Worm (Caenorhabditis elegans) whole organism, L4 larva: ENCODE measurements around the gene Y97E10AR.4.

Experiments used
- D1046.2 ChIP-seq: fragments of 200-800 bp; sonication (Bioruptor generic); IDR thresholded peaks from 2 replicates; pipeline ENCODE4 v1.3.6; 2022; ENCODE audit warnings: missing genetic modification characterization, missing compliant biosample characterization
- F10B5.3 ChIP-seq: sonication (generic microtip); optimal IDR thresholded peaks from 2 replicates; lab custom pipeline; 2016; ENCODE audit warnings: mild to moderate bottlenecking, missing genetic modification characterization, missing compliant biosample characterization
- F26F4.8 ChIP-seq: fragments of 200-800 bp; sonication (Bioruptor generic); conservative IDR thresholded peaks from 2 replicates; pipeline ENCODE4 v1.3.6; 2022; ENCODE audit warnings: missing genetic modification characterization, missing compliant biosample characterization
- F49E8.2 ChIP-seq: sonication (generic microtip); optimal IDR thresholded peaks from 2 replicates; lab custom pipeline; 2016; ENCODE audit warnings: missing compliant biosample characterization, mild to moderate bottlenecking, missing genetic modification characterization, borderline replicate concordance
- T20F7.1 ChIP-seq: fragments of 200-800 bp; sonication (Bioruptor generic); optimal IDR thresholded peaks from 2 replicates; lab custom pipeline; 2018; ENCODE audit warnings: mild to moderate bottlenecking, missing genetic modification characterization, missing compliant biosample characterization
- Y105C5A.15 ChIP-seq: fragments of 200-800 bp; sonication (Bioruptor generic); IDR thresholded peaks from 2 replicates; pipeline ENCODE4 v1.3.6; 2022; ENCODE audit warnings: missing genetic modification characterization, missing compliant biosample characterization
- Y48G9A.11 ChIP-seq: fragments of 200-800 bp; sonication (Bioruptor generic); IDR thresholded peaks from 2 replicates; pipeline ENCODE4 v1.3.6; 2022; ENCODE audit warnings: missing genetic modification reagents, missing genetic modification characterization, missing compliant biosample characterization
- Y5F2A.4 ChIP-seq: fragments of 200-800 bp; sonication (Bioruptor generic); optimal IDR thresholded peaks from 2 replicates; lab custom pipeline; 2018; ENCODE audit warnings: mild to moderate bottlenecking, missing genetic modification characterization, missing compliant biosample characterization
- ZK546.5 ChIP-seq, 2 experiments: sonication (generic microtip); optimal IDR thresholded peaks; 2 replicates each; lab custom pipeline; 2017; ENCODE audit warnings: missing biosample characterization in 2 of 2, missing genetic modification characterization in 2 of 2
- ama-1 ChIP-seq: fragments of 150-350 bp; optimal IDR thresholded peaks from 2 replicates; lab custom pipeline; 2014; ENCODE audit warnings: inconsistent platforms, mixed read lengths
- attf-4 ChIP-seq: sonication (generic microtip); optimal IDR thresholded peaks from 3 replicates; lab custom pipeline; 2017; ENCODE audit warnings: missing biosample characterization, missing genetic modification characterization
- ceh-20 ChIP-seq: fragments of 200-800 bp; sonication (Bioruptor generic); IDR thresholded peaks from 2 replicates; pipeline ENCODE4 v1.3.6; 2022; ENCODE audit warnings: missing genetic modification reagents, missing genetic modification characterization, missing compliant biosample characterization
- daf-12 ChIP-seq: fragments of 150-350 bp; optimal IDR thresholded peaks from 2 replicates; lab custom pipeline; 2014; ENCODE audit warnings: missing biosample characterization, missing genetic modification reagents, missing genetic modification characterization
- daf-8 ChIP-seq: fragments of 200-800 bp; sonication (Bioruptor generic); IDR thresholded peaks from 2 replicates; pipeline ENCODE4 v1.3.6; 2022; ENCODE audit warnings: missing genetic modification characterization, missing compliant biosample characterization
- dmd-9 ChIP-seq: fragments of 200-800 bp; sonication (Bioruptor generic); IDR thresholded peaks from 2 replicates; pipeline ENCODE4 v1.3.6; 2022; ENCODE audit warnings: missing genetic modification reagents, missing genetic modification characterization, missing compliant biosample characterization
- duxl-1 ChIP-seq: sonication (generic microtip); optimal IDR thresholded peaks from 2 replicates; lab custom pipeline; 2016; ENCODE audit warnings: mild to moderate bottlenecking, missing genetic modification characterization, moderate library complexity, missing compliant biosample characterization; ENCODE audit not compliant: poor library complexity
- egl-43 ChIP-seq: fragments of 200-800 bp; sonication (Bioruptor generic); IDR thresholded peaks from 2 replicates; pipeline ENCODE4 v1.3.6; 2022; ENCODE audit warnings: missing genetic modification reagents, missing genetic modification characterization, missing compliant biosample characterization
- gei-8 ChIP-seq: fragments of 200-800 bp; sonication (Bioruptor generic); optimal IDR thresholded peaks from 2 replicates; lab custom pipeline; 2018; ENCODE audit warnings: mild to moderate bottlenecking, missing genetic modification characterization, missing compliant biosample characterization
- hif-1 ChIP-seq, 2 experiments: sonication (generic microtip); optimal IDR thresholded peaks; 2 replicates each; lab custom pipeline; 2016 to 2017; ENCODE audit warnings: missing compliant biosample characterization in 2 of 2, missing genetic modification characterization in 2 of 2, missing genetic modification reagents in 2 of 2, missing genotype in 2 of 2, mild to moderate bottlenecking in 1 of 2
- hmg-1.1 ChIP-seq: fragments of 200-800 bp; sonication (Bioruptor generic); IDR thresholded peaks from 2 replicates; pipeline ENCODE4 v1.3.6; 2022; ENCODE audit warnings: missing genetic modification reagents, missing genetic modification characterization, missing compliant biosample characterization
- jun-1 ChIP-seq: fragments of 150-350 bp; optimal IDR thresholded peaks from 2 replicates; lab custom pipeline; 2014; ENCODE audit warnings: missing biosample characterization, missing genetic modification reagents, missing genetic modification characterization
- lin-15B ChIP-seq: fragments of 150-350 bp; sonication (generic microtip); optimal IDR thresholded peaks from 3 replicates; lab custom pipeline; 2014; ENCODE audit warnings: missing biosample characterization, missing genetic modification characterization
- lin-29 ChIP-seq: fragments of 200-800 bp; sonication (Bioruptor generic); IDR thresholded peaks from 2 replicates; pipeline ENCODE4 v1.3.6; 2022; ENCODE audit warnings: missing genetic modification reagents, missing genetic modification characterization, missing compliant biosample characterization
- lsy-2 ChIP-seq, 2 experiments: fragments of 150-350 bp in 1 of 2; sonication (generic microtip) in 1 of 2; optimal IDR thresholded peaks; 2 replicates each; lab custom pipeline; 2014 to 2017; ENCODE audit warnings: missing biosample characterization in 2 of 2, missing genetic modification characterization in 2 of 2
- madf-5 ChIP-seq, 2 experiments: fragments of 200-800 bp; sonication (Bioruptor generic); IDR thresholded peaks; 2 replicates each; pipeline ENCODE4 v1.3.6; 2022; ENCODE audit warnings: missing compliant biosample characterization in 2 of 2, missing genetic modification characterization in 2 of 2
- mxl-3 ChIP-seq: fragments of 200-800 bp; sonication (Bioruptor generic); optimal IDR thresholded peaks from 2 replicates; lab custom pipeline; 2018; ENCODE audit warnings: mild to moderate bottlenecking, missing genetic modification characterization, missing compliant biosample characterization
- nhr-25 ChIP-seq: sonication (generic microtip); optimal IDR thresholded peaks from 2 replicates; lab custom pipeline; 2017; ENCODE audit warnings: missing genetic modification characterization, mild to moderate bottlenecking, missing compliant biosample characterization, antibody characterized with exemption, moderate library complexity, borderline replicate concordance; ENCODE audit not compliant: insufficient read depth
- nhr-6 ChIP-seq: fragments of 150-350 bp; optimal IDR thresholded peaks from 2 replicates; lab custom pipeline; 2014; ENCODE audit warnings: missing biosample characterization, missing genetic modification characterization
- nhr-76 ChIP-seq: fragments of 150-350 bp; optimal IDR thresholded peaks from 2 replicates; lab custom pipeline; 2014; ENCODE audit warnings: missing biosample characterization, missing genetic modification characterization
- pha-4 ChIP-seq, 2 experiments: fragments of 150-350 bp in 1 of 2; fragments of 200-800 bp in 1 of 2; sonication (Bioruptor generic) in 1 of 2; IDR thresholded peaks in 1 of 2; optimal IDR thresholded peaks in 1 of 2; 2 replicates each; pipeline versions ENCODE4 v1.3.6 to Lab custom; 2014 to 2022; ENCODE audit warnings: missing genetic modification characterization in 2 of 2, missing genetic modification reagents in 2 of 2, missing biosample characterization in 1 of 2, missing compliant biosample characterization in 1 of 2
- rbr-2 ChIP-seq: sonication (generic microtip); optimal IDR thresholded peaks from 2 replicates; lab custom pipeline; 2016; ENCODE audit warnings: missing genotype, missing genetic modification characterization, missing compliant biosample characterization
- skn-1 ChIP-seq: fragments of 150-350 bp; optimal IDR thresholded peaks from 2 replicates; lab custom pipeline; 2014; ENCODE audit warnings: missing biosample characterization, missing genetic modification characterization
- snpc-1.2 ChIP-seq: fragments of 200-800 bp; sonication (Bioruptor generic); IDR thresholded peaks from 2 replicates; pipeline ENCODE4 v1.3.6; 2022; ENCODE audit warnings: missing genetic modification reagents, missing genetic modification characterization, missing compliant biosample characterization
- tag-97 ChIP-seq: fragments of 200-800 bp; sonication (Bioruptor generic); IDR thresholded peaks from 2 replicates; pipeline ENCODE4 v1.3.6; 2022; ENCODE audit warnings: missing genetic modification characterization, missing compliant biosample characterization
- unc-39 ChIP-seq: sonication (generic microtip); optimal IDR thresholded peaks from 2 replicates; lab custom pipeline; 2017; ENCODE audit warnings: missing biosample characterization, missing genetic modification characterization
- zag-1 ChIP-seq: fragments of 150-350 bp; optimal IDR thresholded peaks from 2 replicates; lab custom pipeline; 2014; ENCODE audit warnings: missing biosample characterization, missing genetic modification characterization
- zfp-2 ChIP-seq: sonication (generic microtip); optimal IDR thresholded peaks from 2 replicates; lab custom pipeline; 2016; ENCODE audit warnings: mild to moderate bottlenecking, missing genetic modification characterization, missing compliant biosample characterization
- zfp-3 ChIP-seq: fragments of 200-800 bp; sonication (Bioruptor generic); conservative IDR thresholded peaks from 2 replicates; pipeline ENCODE4 v1.3.6; 2022; ENCODE audit warnings: missing genetic modification reagents, missing genetic modification characterization, missing compliant biosample characterization

The Y97E10AR.4 gene

DNA sequence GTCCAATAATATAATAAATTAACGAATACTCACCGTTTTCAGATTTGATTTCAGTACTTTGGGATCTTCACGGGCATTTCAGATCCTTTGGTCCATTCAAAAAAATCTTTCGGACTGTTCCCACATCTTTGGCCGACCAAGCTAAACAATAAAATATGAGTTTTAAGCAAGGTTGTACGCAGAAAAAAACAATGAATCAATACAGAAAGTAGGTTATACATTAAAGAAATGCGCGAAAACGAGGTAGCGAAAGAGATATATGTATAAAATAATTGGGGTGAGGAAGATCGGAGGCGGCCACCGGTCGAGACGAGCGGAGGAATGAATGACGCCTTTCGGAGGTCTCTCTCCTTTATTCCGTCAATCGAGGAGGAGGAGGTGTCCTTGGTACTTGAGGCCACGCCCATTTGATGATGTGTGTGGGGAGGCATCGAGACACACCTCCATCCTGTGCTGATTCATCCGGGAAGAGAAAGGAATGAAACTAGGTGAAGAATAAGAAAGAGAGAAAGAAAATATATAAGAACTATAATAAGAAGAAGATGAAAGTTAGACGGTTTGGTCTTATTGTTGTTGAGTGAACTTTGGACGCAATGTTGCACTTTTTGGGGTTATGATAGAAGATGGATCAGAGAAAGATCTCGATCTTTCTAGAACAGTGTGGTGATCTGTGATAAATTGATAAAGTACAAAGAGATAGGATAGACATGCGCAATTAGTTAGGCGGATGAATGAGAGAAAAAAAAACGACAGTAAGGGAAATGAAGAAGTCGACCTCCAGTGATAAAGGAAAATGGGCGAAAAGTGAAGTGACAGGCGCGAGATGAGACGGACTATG, 30.4 kb upstream of the Y97E10AR.4 start (continued):
- TF ChIP-seq daf-12 (tag; lab: Kevin White, UChicago) (no peak), T20F7.1 (GFP tag; lab: Kevin White, UChicago) (no peak), skn-1 (tag; lab: Kevin White, UChicago) (no peak), mxl-3 (GFP tag; lab: Kevin White, UChicago) (peak; percentile 17), zfp-3 (GFP tag; lab: Robert Waterston, UW) (no peak), ZK546.5 (tag; optimal IDR thresholded peaks at IDR 0.05; lab: Kevin White, UChicago) (no peak), D1046.2 (GFP tag; lab: Robert Waterston, UW) (no peak), F10B5.3 (no peak), ceh-20 (GFP tag; lab: Robert Waterston, UW) (no peak), Y5F2A.4 (no peak), jun-1 (tag; lab: Kevin White, UChicago) (peak; percentile 8), attf-4 (no peak), Y48G9A.11 (GFP tag; lab: Robert Waterston, UW) (no peak), nhr-25 (tag; lab: Kevin White, UChicago) (no peak), nhr-6 (tag; lab: Kevin White, UChicago) (no peak), unc-39 (tag; lab: Kevin White, UChicago) (no peak), lin-29 (GFP tag; lab: Robert Waterston, UW) (no peak), tag-97 (GFP tag; lab: Robert Waterston, UW) (no peak), zag-1 (no peak), zfp-2 (tag; lab: Kevin White, UChicago) (no peak), F49E8.2 (tag; lab: Kevin White, UChicago) (no peak), lin-15B (tag; lab: Kevin White, UChicago) (no peak), hif-1 (tag; optimal IDR thresholded peaks at IDR 0.05; lab: Kevin White, UChicago) (no peak), pha-4 (GFP tag; IDR thresholded peaks at IDR 0.05; lab: Robert Waterston, UW) (no peak), pha-4 (tag; optimal IDR thresholded peaks at IDR 0.05; lab: Kevin White, UChicago) (no peak), F26F4.8 (GFP tag; lab: Robert Waterston, UW) (no peak), nhr-76 (tag; lab: Kevin White, UChicago) (no peak), hmg-1.1 (GFP tag; lab: Robert Waterston, UW) (no peak), daf-8 (GFP tag; lab: Robert Waterston, UW) (no peak), lsy-2 (tag; optimal IDR thresholded peaks at IDR 0.05; lab: Kevin White, UChicago) (peak in 1 of 2 experiments; percentile 60), Y105C5A.15 (no peak), egl-43 (no peak), snpc-1.2 (GFP tag; lab: Robert Waterston, UW) (no peak), dmd-9 (no peak), duxl-1 (no peak), rbr-2 (tag; lab: Kevin White, UChicago) (peak; percentile 40), madf-5 (GFP tag; IDR thresholded peaks at IDR 0.05; lab: Robert Waterston, UW) (no peak)

DNA sequence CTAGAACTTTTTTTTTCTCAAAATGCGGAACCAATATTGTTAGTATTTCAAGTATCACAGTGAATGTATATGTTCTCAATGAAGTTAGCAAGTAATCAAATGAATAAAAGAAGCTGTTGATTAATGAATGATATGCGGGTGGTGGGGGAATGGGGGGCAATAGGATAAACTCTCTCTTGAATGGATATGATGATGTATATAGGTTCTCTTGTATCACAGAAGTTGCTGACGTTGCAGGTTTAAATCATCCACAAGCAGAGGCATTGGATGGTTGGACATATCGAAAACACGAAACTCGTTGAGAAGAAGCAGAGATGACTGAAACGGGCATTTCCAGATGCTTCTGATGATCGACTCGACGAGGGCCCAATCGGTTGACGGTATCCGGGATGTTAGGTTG, 29.6 kb upstream of the Y97E10AR.4 start:
- TF ChIP-seq ama-1 (lab: Kevin White, UChicago) = peak; percentile 70
- TF ChIP-seq gei-8 (GFP tag; lab: Kevin White, UChicago) = no peak
- TF ChIP-seq, all 104 proteins: peak for 1
